Worm (Caenorhabditis elegans) whole organism, L4 larva: ENCODE results near the gene Y62H9A.2.

Experiments
- D1046.2 ChIP-seq: fragments of 200-800 bp; sonication (Bioruptor generic); IDR thresholded peaks from 2 replicates; pipeline ENCODE4 v1.3.6; 2022; ENCODE audit warnings: missing genetic modification characterization, missing compliant biosample characterization
- F26F4.8 ChIP-seq: fragments of 200-800 bp; sonication (Bioruptor generic); conservative IDR thresholded peaks from 2 replicates; pipeline ENCODE4 v1.3.6; 2022; ENCODE audit warnings: missing genetic modification characterization, missing compliant biosample characterization
- F49E8.2 ChIP-seq: sonication (generic microtip); optimal IDR thresholded peaks from 2 replicates; lab custom pipeline; 2016; ENCODE audit warnings: missing compliant biosample characterization, mild to moderate bottlenecking, missing genetic modification characterization, borderline replicate concordance
- R02D3.7 ChIP-seq: fragments of 150-350 bp; sonication (generic microtip); optimal IDR thresholded peaks from 3 replicates; lab custom pipeline; 2014; ENCODE audit warnings: missing biosample characterization, missing genetic modification characterization
- T20F7.1 ChIP-seq: fragments of 200-800 bp; sonication (Bioruptor generic); optimal IDR thresholded peaks from 2 replicates; lab custom pipeline; 2018; ENCODE audit warnings: mild to moderate bottlenecking, missing genetic modification characterization, missing compliant biosample characterization
- Y48G9A.11 ChIP-seq: fragments of 200-800 bp; sonication (Bioruptor generic); IDR thresholded peaks from 2 replicates; pipeline ENCODE4 v1.3.6; 2022; ENCODE audit warnings: missing genetic modification reagents, missing genetic modification characterization, missing compliant biosample characterization
- Y75B8A.6 ChIP-seq: fragments of 200-800 bp; sonication (Bioruptor generic); IDR thresholded peaks from 2 replicates; pipeline ENCODE4 v1.3.6; 2022; ENCODE audit warnings: missing genetic modification reagents, missing genetic modification characterization, missing compliant biosample characterization
- arid-1 ChIP-seq: fragments of 200-800 bp; sonication (Bioruptor generic); conservative IDR thresholded peaks from 2 replicates; pipeline ENCODE4 v1.3.6; 2022; ENCODE audit warnings: missing genetic modification reagents, missing genetic modification characterization, missing compliant biosample characterization
- ceh-20 ChIP-seq: fragments of 200-800 bp; sonication (Bioruptor generic); IDR thresholded peaks from 2 replicates; pipeline ENCODE4 v1.3.6; 2022; ENCODE audit warnings: missing genetic modification reagents, missing genetic modification characterization, missing compliant biosample characterization
- ceh-28 ChIP-seq: fragments of 150-350 bp; optimal IDR thresholded peaks from 2 replicates; lab custom pipeline; 2014; ENCODE audit warnings: missing biosample characterization, missing genetic modification reagents, missing genetic modification characterization
- ceh-32 ChIP-seq: sonication (generic microtip); optimal IDR thresholded peaks from 2 replicates; lab custom pipeline; 2016; ENCODE audit warnings: mild to moderate bottlenecking, missing genetic modification characterization, missing compliant biosample characterization; ENCODE audit not compliant: poor library complexity
- ceh-44 ChIP-seq: fragments of 200-800 bp; sonication (Bioruptor generic); IDR thresholded peaks from 2 replicates; pipeline ENCODE4 v1.3.6; 2022; ENCODE audit warnings: missing genetic modification reagents, missing genetic modification characterization, missing compliant biosample characterization
- ceh-62 ChIP-seq: sonication (generic microtip); optimal IDR thresholded peaks from 2 replicates; lab custom pipeline; 2017; ENCODE audit warnings: missing biosample characterization, missing genetic modification characterization
- cey-2 ChIP-seq: sonication (generic microtip); optimal IDR thresholded peaks from 3 replicates; lab custom pipeline; 2017; ENCODE audit warnings: missing genetic modification characterization, mild to moderate bottlenecking, missing compliant biosample characterization, antibody characterized with exemption, borderline replicate concordance; ENCODE audit not compliant: insufficient read depth
- ctbp-1 ChIP-seq: fragments of 200-800 bp; sonication (Bioruptor generic); IDR thresholded peaks from 2 replicates; pipeline ENCODE4 v1.3.6; 2022; ENCODE audit warnings: missing genetic modification reagents, missing genetic modification characterization, missing compliant biosample characterization
- daf-19 ChIP-seq: fragments of 200-800 bp; sonication (Bioruptor generic); conservative IDR thresholded peaks from 2 replicates; pipeline ENCODE4 v1.3.6; 2022; ENCODE audit warnings: missing genetic modification characterization, missing compliant biosample characterization
- duxl-1 ChIP-seq: sonication (generic microtip); optimal IDR thresholded peaks from 2 replicates; lab custom pipeline; 2016; ENCODE audit warnings: mild to moderate bottlenecking, missing genetic modification characterization, moderate library complexity, missing compliant biosample characterization; ENCODE audit not compliant: poor library complexity
- egl-27 ChIP-seq: sonication (generic microtip); optimal IDR thresholded peaks from 3 replicates; lab custom pipeline; 2017; ENCODE audit warnings: missing biosample characterization, missing genetic modification reagents, missing genetic modification characterization
- hif-1 ChIP-seq, 2 experiments: sonication (generic microtip); optimal IDR thresholded peaks; 2 replicates each; lab custom pipeline; 2016 to 2017; ENCODE audit warnings: missing compliant biosample characterization in 2 of 2, missing genetic modification characterization in 2 of 2, missing genetic modification reagents in 2 of 2, missing genotype in 2 of 2, mild to moderate bottlenecking in 1 of 2
- hlh-11 ChIP-seq: fragments of 200-800 bp; sonication (Bioruptor generic); optimal IDR thresholded peaks from 2 replicates; lab custom pipeline; 2018; ENCODE audit warnings: mild to moderate bottlenecking, missing genetic modification characterization, missing compliant biosample characterization
- hlh-30 ChIP-seq: sonication (generic microtip); optimal IDR thresholded peaks from 2 replicates; lab custom pipeline; 2017; ENCODE audit warnings: antibody characterized with exemption, mild to moderate bottlenecking, missing genetic modification characterization, missing compliant biosample characterization; ENCODE audit not compliant: insufficient read depth
- lim-7 ChIP-seq: fragments of 200-800 bp; sonication (Bioruptor generic); IDR thresholded peaks from 2 replicates; pipeline ENCODE4 v1.3.6; 2022; ENCODE audit warnings: missing genetic modification characterization, missing compliant biosample characterization
- lin-1 ChIP-seq: fragments of 200-800 bp; sonication (Bioruptor generic); IDR thresholded peaks from 2 replicates; pipeline ENCODE4 v1.3.6; 2022; ENCODE audit warnings: missing genetic modification reagents, missing genetic modification characterization, missing compliant biosample characterization
- lin-38 ChIP-seq: fragments of 200-800 bp; sonication (Bioruptor generic); IDR thresholded peaks from 2 replicates; pipeline ENCODE4 v1.3.6; 2022; ENCODE audit warnings: missing genetic modification reagents, missing genetic modification characterization, missing compliant biosample characterization
- madf-5 ChIP-seq, 2 experiments: fragments of 200-800 bp; sonication (Bioruptor generic); IDR thresholded peaks; 2 replicates each; pipeline ENCODE4 v1.3.6; 2022; ENCODE audit warnings: missing compliant biosample characterization in 2 of 2, missing genetic modification characterization in 2 of 2
- mdt-29 ChIP-seq: fragments of 200-800 bp; sonication (Bioruptor generic); IDR thresholded peaks from 2 replicates; pipeline ENCODE4 v1.3.6; 2022; ENCODE audit warnings: missing genetic modification reagents, missing genetic modification characterization, missing compliant biosample characterization
- mep-1 ChIP-seq: fragments of 150-350 bp; sonication (generic microtip); optimal IDR thresholded peaks from 3 replicates; lab custom pipeline; 2014; ENCODE audit warnings: missing biosample characterization, missing genetic modification characterization
- mxl-3 ChIP-seq: fragments of 200-800 bp; sonication (Bioruptor generic); optimal IDR thresholded peaks from 2 replicates; lab custom pipeline; 2018; ENCODE audit warnings: mild to moderate bottlenecking, missing genetic modification characterization, missing compliant biosample characterization
- nhr-11 ChIP-seq: fragments of 150-350 bp; optimal IDR thresholded peaks from 2 replicates; lab custom pipeline; 2014; ENCODE audit warnings: missing biosample characterization, missing genetic modification characterization
- nhr-111 ChIP-seq: fragments of 200-800 bp; sonication (Bioruptor generic); optimal IDR thresholded peaks from 2 replicates; lab custom pipeline; 2018; ENCODE audit warnings: mild to moderate bottlenecking, missing genetic modification characterization, missing compliant biosample characterization
- nhr-237 ChIP-seq: sonication (generic microtip); optimal IDR thresholded peaks from 2 replicates; lab custom pipeline; 2017; ENCODE audit warnings: missing biosample characterization, missing genetic modification characterization
- nhr-41 ChIP-seq: fragments of 200-800 bp; sonication (Bioruptor generic); IDR thresholded peaks from 2 replicates; pipeline ENCODE4 v1.3.6; 2022; ENCODE audit warnings: missing genetic modification reagents, missing genetic modification characterization, missing compliant biosample characterization
- nhr-76 ChIP-seq: fragments of 150-350 bp; optimal IDR thresholded peaks from 2 replicates; lab custom pipeline; 2014; ENCODE audit warnings: missing biosample characterization, missing genetic modification characterization
- nhr-77 ChIP-seq: fragments of 150-350 bp; optimal IDR thresholded peaks from 2 replicates; lab custom pipeline; 2014; ENCODE audit warnings: missing biosample characterization, missing genetic modification characterization
- php-3 ChIP-seq: fragments of 200-800 bp; sonication (Bioruptor generic); IDR thresholded peaks from 2 replicates; pipeline ENCODE4 v1.3.6; 2022; ENCODE audit warnings: missing genetic modification reagents, missing genetic modification characterization, missing compliant biosample characterization
- pqm-1 ChIP-seq: sonication (generic microtip); optimal IDR thresholded peaks from 2 replicates; lab custom pipeline; 2017; ENCODE audit warnings: missing biosample characterization, missing genetic modification characterization
- rbr-2 ChIP-seq: sonication (generic microtip); optimal IDR thresholded peaks from 2 replicates; lab custom pipeline; 2016; ENCODE audit warnings: missing genotype, missing genetic modification characterization, missing compliant biosample characterization
- snpc-1.2 ChIP-seq: fragments of 200-800 bp; sonication (Bioruptor generic); IDR thresholded peaks from 2 replicates; pipeline ENCODE4 v1.3.6; 2022; ENCODE audit warnings: missing genetic modification reagents, missing genetic modification characterization, missing compliant biosample characterization
- tag-97 ChIP-seq: fragments of 200-800 bp; sonication (Bioruptor generic); IDR thresholded peaks from 2 replicates; pipeline ENCODE4 v1.3.6; 2022; ENCODE audit warnings: missing genetic modification characterization, missing compliant biosample characterization
- tra-1 ChIP-seq: fragments of 200-800 bp; sonication (Bioruptor generic); IDR thresholded peaks from 2 replicates; pipeline ENCODE4 v1.3.6; 2022; ENCODE audit warnings: missing genetic modification reagents, missing genetic modification characterization, missing compliant biosample characterization
- unc-130 ChIP-seq: sonication (generic microtip); optimal IDR thresholded peaks from 2 replicates; lab custom pipeline; 2016; ENCODE audit warnings: missing genetic modification reagents, missing genetic modification characterization, missing compliant biosample characterization
- unc-39 ChIP-seq: sonication (generic microtip); optimal IDR thresholded peaks from 2 replicates; lab custom pipeline; 2017; ENCODE audit warnings: missing biosample characterization, missing genetic modification characterization
- zfp-3 ChIP-seq: fragments of 200-800 bp; sonication (Bioruptor generic); conservative IDR thresholded peaks from 2 replicates; pipeline ENCODE4 v1.3.6; 2022; ENCODE audit warnings: missing genetic modification reagents, missing genetic modification characterization, missing compliant biosample characterization

Gene Y62H9A.2

DNA sequence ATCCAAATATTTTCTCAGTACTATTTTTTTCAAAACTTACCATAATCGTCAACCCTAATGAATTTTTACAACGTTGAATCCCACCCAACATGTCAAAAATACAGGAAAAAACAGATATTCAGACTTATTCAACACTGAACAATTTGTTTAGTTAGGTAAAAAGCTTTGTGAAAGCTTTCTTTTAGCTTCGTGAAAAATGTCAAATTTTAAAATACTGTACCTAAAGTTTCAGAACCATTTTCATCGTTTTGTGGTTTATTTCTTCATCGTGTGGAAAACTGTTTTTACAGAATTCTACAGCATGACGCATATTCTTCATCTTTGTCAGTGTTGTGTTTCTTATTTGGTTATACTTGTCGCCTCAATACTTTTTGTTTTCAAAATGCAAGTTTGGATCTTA lies 27.4 kb downstream of the Y62H9A.2 start, which contains the start of gene F54F7.14:
Gene F54F7.14 (plus strand): TSS at position 301 of the 400 bp plus-strand sequence.
- TF ChIP-seq hlh-11 (tag; lab: Kevin White, UChicago), result no peak
- TF ChIP-seq egl-27 (tag; lab: Kevin White, UChicago), result no peak
- no peak for TF ChIP-seq R02D3.7 (tag; lab: Kevin White, UChicago)
- no peak for TF ChIP-seq lim-7 (GFP tag; lab: Robert Waterston, UW)
- TF ChIP-seq ceh-44, result no peak

DNA sequence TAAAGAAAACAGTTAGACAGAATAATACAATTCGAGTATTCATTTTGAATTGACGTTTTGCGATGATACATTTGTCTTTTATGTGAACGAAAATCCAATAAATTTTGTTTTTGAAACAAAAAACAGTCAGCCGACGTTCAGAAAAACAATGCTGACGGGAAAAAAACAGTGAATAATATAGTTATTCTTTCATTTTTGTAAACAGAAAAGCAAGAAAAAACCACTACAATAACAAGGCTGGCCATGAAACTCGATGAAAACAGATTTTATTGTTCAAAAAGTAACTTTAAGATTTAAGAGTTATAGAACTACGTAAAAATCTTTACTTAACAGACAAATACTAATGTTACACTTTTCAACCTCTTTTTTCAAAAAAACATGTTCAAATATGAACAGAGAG lies 27.9 kb downstream of the Y62H9A.2 start, which contains the start of gene F54F7.3:
Gene F54F7.3 (minus strand): TSS at position 101 of the 400 bp plus-strand sequence.
- no peak for TF ChIP-seq php-3 (GFP tag; lab: Robert Waterston, UW)
- TF ChIP-seq hif-1 (tag; optimal IDR thresholded peaks at IDR 0.05; lab: Kevin White, UChicago), result no peak
- TF ChIP-seq hlh-30 (tag; lab: Kevin White, UChicago), result no peak
- no peak for TF ChIP-seq ceh-28 (tag; lab: Kevin White, UChicago)
- TF ChIP-seq ctbp-1 (GFP tag; lab: Robert Waterston, UW), result no peak
- no peak for TF ChIP-seq D1046.2 (GFP tag; lab: Robert Waterston, UW)
- TF ChIP-seq nhr-11, result no peak
- no peak for TF ChIP-seq nhr-76 (tag; lab: Kevin White, UChicago)
- TF ChIP-seq T20F7.1 (GFP tag; lab: Kevin White, UChicago), result no peak
- no peak for TF ChIP-seq daf-19
- TF ChIP-seq snpc-1.2 (GFP tag; lab: Robert Waterston, UW), result no peak
- no peak for TF ChIP-seq F26F4.8 (GFP tag; lab: Robert Waterston, UW)
- TF ChIP-seq F49E8.2 (tag; lab: Kevin White, UChicago), result no peak
- TF ChIP-seq mep-1 (tag; lab: Kevin White, UChicago), result no peak
- no peak for TF ChIP-seq ceh-62 (tag; lab: Kevin White, UChicago)
- no peak for TF ChIP-seq ceh-20 (GFP tag; lab: Robert Waterston, UW)

DNA sequence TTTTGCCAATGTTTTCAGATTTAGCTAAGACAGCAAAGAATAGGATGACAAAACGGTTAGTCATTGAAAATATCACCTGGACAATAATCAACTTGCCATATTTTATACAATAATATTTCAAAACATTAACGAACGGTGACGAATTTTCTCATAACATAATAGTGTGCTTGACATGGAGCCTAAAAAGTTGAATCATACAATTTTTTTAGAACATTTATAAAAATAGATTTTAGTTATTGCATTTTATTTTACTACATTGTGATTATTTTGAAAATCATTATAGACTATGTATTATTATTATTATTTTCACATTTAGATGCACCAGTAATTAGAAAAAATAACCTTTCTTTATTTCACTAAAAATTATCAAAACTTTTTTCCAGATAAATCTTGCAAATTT lies 29.4 kb downstream of the Y62H9A.2 start, which contains the start of gene F54F7.9:
Gene F54F7.9 (minus strand): TSS at position 101 of the 400 bp plus-strand sequence.
- TF ChIP-seq tag-97 (GFP tag; lab: Robert Waterston, UW) (no peak), nhr-111 (GFP tag; lab: Kevin White, UChicago) (no peak), rbr-2 (tag; lab: Kevin White, UChicago) (no peak)

DNA sequence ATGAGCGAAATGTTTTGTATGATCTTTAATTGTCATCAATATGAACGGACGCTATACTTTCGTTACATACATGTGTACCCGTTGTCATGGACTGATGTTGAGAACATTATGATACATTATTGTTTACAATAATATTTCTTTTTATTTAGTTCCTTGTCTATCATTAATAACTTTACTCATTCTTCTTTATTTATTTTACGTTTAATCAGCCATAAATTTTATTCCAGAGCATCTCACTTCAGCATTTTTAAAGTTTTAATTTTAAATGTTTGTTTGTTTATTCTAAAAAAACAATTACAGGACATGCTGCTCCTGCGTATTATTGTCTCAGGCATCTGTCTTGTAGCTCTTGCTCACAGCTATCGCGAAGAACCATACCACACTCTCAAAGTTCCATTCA lies 34.6 kb downstream of the Y62H9A.2 start, which contains the start of gene F54F7.2:
Gene F54F7.2 (plus strand): TSS at position 301 of the 400 bp plus-strand sequence.
- TF ChIP-seq mxl-3 (GFP tag; lab: Kevin White, UChicago) (no peak), lin-1 (GFP tag; lab: Robert Waterston, UW) (no peak), unc-39 (tag; lab: Kevin White, UChicago) (no peak), R02D3.7 (tag; lab: Kevin White, UChicago) (no peak), rbr-2 (tag; lab: Kevin White, UChicago) (no peak), zfp-3 (no peak), lin-38 (no peak), nhr-237 (tag; lab: Kevin White, UChicago) (no peak)
- TF ChIP-seq, all 104 proteins: peak for 0

DNA sequence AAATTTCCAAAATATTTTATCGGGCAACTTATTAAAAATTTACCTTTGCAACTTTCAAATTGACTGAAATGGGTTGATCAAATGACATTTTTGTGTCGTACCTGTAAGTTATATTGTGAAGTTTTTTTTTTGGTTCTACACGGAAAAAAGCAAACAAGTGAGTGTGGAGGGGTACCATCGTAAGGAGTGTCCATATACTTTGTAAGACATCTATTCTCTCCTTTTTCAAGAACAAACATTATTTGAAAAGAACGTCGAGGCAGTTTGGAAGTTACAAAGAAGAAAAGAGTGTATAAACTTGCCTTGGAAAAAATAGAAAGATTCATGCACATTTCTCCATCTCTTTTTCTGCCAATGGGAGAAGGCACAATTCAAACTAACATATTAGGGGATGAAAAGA lies 40.6 kb downstream of the Y62H9A.2 start, which contains the start of gene taf-7.1:
Gene taf-7.1 (minus strand): TSS at position 101 of the 400 bp plus-strand sequence.
- TF ChIP-seq hlh-30 (tag; lab: Kevin White, UChicago) (no peak), egl-27 (tag; lab: Kevin White, UChicago) (no peak), nhr-77 (tag; lab: Kevin White, UChicago) (no peak), mdt-29 (no peak), ceh-32 (tag; lab: Kevin White, UChicago) (no peak), arid-1 (GFP tag; lab: Robert Waterston, UW) (no peak), Y75B8A.6 (GFP tag; lab: Robert Waterston, UW) (no peak), cey-2 (no peak), pqm-1 (tag; lab: Kevin White, UChicago) (no peak), tag-97 (GFP tag; lab: Robert Waterston, UW) (no peak), unc-130 (GFP tag; lab: Kevin White, UChicago) (no peak), Y48G9A.11 (GFP tag; lab: Robert Waterston, UW) (no peak), tra-1 (GFP tag; lab: Robert Waterston, UW) (no peak), duxl-1 (tag; lab: Kevin White, UChicago) (no peak), T20F7.1 (GFP tag; lab: Kevin White, UChicago) (no peak), madf-5 (GFP tag; IDR thresholded peaks at IDR 0.05; lab: Robert Waterston, UW) (no peak), nhr-41 (GFP tag; lab: Robert Waterston, UW) (no peak)
